Worm (Caenorhabditis elegans) whole organism, L4 larva: Measurements from ENCODE around the gene ctr-9.
A peak's percentile ranks its signal among the peaks of the same experiment; 100 is the strongest.

ENCODE experiments used
- F10B5.3 ChIP-seq: sonication (generic microtip); optimal IDR thresholded peaks from 2 replicates; lab custom pipeline; 2016; ENCODE audit warnings: mild to moderate bottlenecking, missing genetic modification characterization, missing compliant biosample characterization
- F26F4.8 ChIP-seq: fragments of 200-800 bp; sonication (Bioruptor generic); conservative IDR thresholded peaks from 2 replicates; pipeline ENCODE4 v1.3.6; 2022; ENCODE audit warnings: missing genetic modification characterization, missing compliant biosample characterization
- F37D6.2 ChIP-seq: sonication (generic microtip); optimal IDR thresholded peaks from 2 replicates; lab custom pipeline; 2016; ENCODE audit warnings: mild to moderate bottlenecking, missing genetic modification characterization, missing compliant biosample characterization
- F44E2.7 ChIP-seq: fragments of 200-800 bp; sonication (Bioruptor generic); IDR thresholded peaks from 2 replicates; pipeline ENCODE4 v2.1.2; 2022; ENCODE audit warnings: missing genetic modification characterization, missing compliant biosample characterization
- F49E8.2 ChIP-seq: sonication (generic microtip); optimal IDR thresholded peaks from 2 replicates; lab custom pipeline; 2016; ENCODE audit warnings: missing compliant biosample characterization, mild to moderate bottlenecking, missing genetic modification characterization, borderline replicate concordance
- T20F7.1 ChIP-seq: fragments of 200-800 bp; sonication (Bioruptor generic); optimal IDR thresholded peaks from 2 replicates; lab custom pipeline; 2018; ENCODE audit warnings: mild to moderate bottlenecking, missing genetic modification characterization, missing compliant biosample characterization
- T26A8.4 ChIP-seq: fragments of 200-800 bp; sonication (Bioruptor generic); IDR thresholded peaks from 2 replicates; pipeline ENCODE4 v1.3.6; 2022; ENCODE audit warnings: missing genetic modification characterization, missing compliant biosample characterization
- Y48G9A.11 ChIP-seq: fragments of 200-800 bp; sonication (Bioruptor generic); IDR thresholded peaks from 2 replicates; pipeline ENCODE4 v1.3.6; 2022; ENCODE audit warnings: missing genetic modification reagents, missing genetic modification characterization, missing compliant biosample characterization
- ama-1 ChIP-seq: fragments of 150-350 bp; optimal IDR thresholded peaks from 2 replicates; lab custom pipeline; 2014; ENCODE audit warnings: inconsistent platforms, mixed read lengths
- arid-1 ChIP-seq: fragments of 200-800 bp; sonication (Bioruptor generic); conservative IDR thresholded peaks from 2 replicates; pipeline ENCODE4 v1.3.6; 2022; ENCODE audit warnings: missing genetic modification reagents, missing genetic modification characterization, missing compliant biosample characterization
- ceh-20 ChIP-seq: fragments of 200-800 bp; sonication (Bioruptor generic); IDR thresholded peaks from 2 replicates; pipeline ENCODE4 v1.3.6; 2022; ENCODE audit warnings: missing genetic modification reagents, missing genetic modification characterization, missing compliant biosample characterization
- ceh-28 ChIP-seq: fragments of 150-350 bp; optimal IDR thresholded peaks from 2 replicates; lab custom pipeline; 2014; ENCODE audit warnings: missing biosample characterization, missing genetic modification reagents, missing genetic modification characterization
- ceh-32 ChIP-seq: sonication (generic microtip); optimal IDR thresholded peaks from 2 replicates; lab custom pipeline; 2016; ENCODE audit warnings: mild to moderate bottlenecking, missing genetic modification characterization, missing compliant biosample characterization; ENCODE audit not compliant: poor library complexity
- ceh-44 ChIP-seq: fragments of 200-800 bp; sonication (Bioruptor generic); IDR thresholded peaks from 2 replicates; pipeline ENCODE4 v1.3.6; 2022; ENCODE audit warnings: missing genetic modification reagents, missing genetic modification characterization, missing compliant biosample characterization
- cey-2 ChIP-seq: sonication (generic microtip); optimal IDR thresholded peaks from 3 replicates; lab custom pipeline; 2017; ENCODE audit warnings: missing genetic modification characterization, mild to moderate bottlenecking, missing compliant biosample characterization, antibody characterized with exemption, borderline replicate concordance; ENCODE audit not compliant: insufficient read depth
- ctbp-1 ChIP-seq: fragments of 200-800 bp; sonication (Bioruptor generic); IDR thresholded peaks from 2 replicates; pipeline ENCODE4 v1.3.6; 2022; ENCODE audit warnings: missing genetic modification reagents, missing genetic modification characterization, missing compliant biosample characterization
- daf-16 ChIP-seq, 3 experiments: sonication (generic microtip); optimal IDR thresholded peaks; 2 replicates each; lab custom pipeline; 2016 to 2017; ENCODE audit warnings: missing genetic modification characterization in 3 of 3, missing genetic modification reagents in 3 of 3, mild to moderate bottlenecking in 2 of 3, missing compliant biosample characterization in 2 of 3, missing biosample characterization in 1 of 3, moderate library complexity in 1 of 3
- dmd-6 ChIP-seq: fragments of 200-800 bp; sonication (Bioruptor generic); IDR thresholded peaks from 2 replicates; pipeline ENCODE4 v1.3.6; 2022; ENCODE audit warnings: missing genetic modification reagents, missing genetic modification characterization, missing compliant biosample characterization
- dmd-9 ChIP-seq: fragments of 200-800 bp; sonication (Bioruptor generic); IDR thresholded peaks from 2 replicates; pipeline ENCODE4 v1.3.6; 2022; ENCODE audit warnings: missing genetic modification reagents, missing genetic modification characterization, missing compliant biosample characterization
- dpl-1 ChIP-seq: fragments of 150-350 bp; optimal IDR thresholded peaks from 2 replicates; lab custom pipeline; 2014; ENCODE audit warnings: missing biosample characterization, missing genetic modification reagents, missing genetic modification characterization
- egl-43 ChIP-seq: fragments of 200-800 bp; sonication (Bioruptor generic); IDR thresholded peaks from 2 replicates; pipeline ENCODE4 v1.3.6; 2022; ENCODE audit warnings: missing genetic modification reagents, missing genetic modification characterization, missing compliant biosample characterization
- fkh-10 ChIP-seq: fragments of 150-350 bp; optimal IDR thresholded peaks from 2 replicates; lab custom pipeline; 2014; ENCODE audit warnings: missing biosample characterization, missing genetic modification reagents, missing genetic modification characterization
- gei-8 ChIP-seq: fragments of 200-800 bp; sonication (Bioruptor generic); optimal IDR thresholded peaks from 2 replicates; lab custom pipeline; 2018; ENCODE audit warnings: mild to moderate bottlenecking, missing genetic modification characterization, missing compliant biosample characterization
- hif-1 ChIP-seq, 2 experiments: sonication (generic microtip); optimal IDR thresholded peaks; 2 replicates each; lab custom pipeline; 2016 to 2017; ENCODE audit warnings: missing compliant biosample characterization in 2 of 2, missing genetic modification characterization in 2 of 2, missing genetic modification reagents in 2 of 2, missing genotype in 2 of 2, mild to moderate bottlenecking in 1 of 2
- hlh-11 ChIP-seq: fragments of 200-800 bp; sonication (Bioruptor generic); optimal IDR thresholded peaks from 2 replicates; lab custom pipeline; 2018; ENCODE audit warnings: mild to moderate bottlenecking, missing genetic modification characterization, missing compliant biosample characterization
- hmg-1.1 ChIP-seq: fragments of 200-800 bp; sonication (Bioruptor generic); IDR thresholded peaks from 2 replicates; pipeline ENCODE4 v1.3.6; 2022; ENCODE audit warnings: missing genetic modification reagents, missing genetic modification characterization, missing compliant biosample characterization
- lin-13 ChIP-seq: fragments of 150-350 bp; optimal IDR thresholded peaks from 2 replicates; lab custom pipeline; 2014; ENCODE audit warnings: missing biosample characterization, missing genetic modification reagents, missing genetic modification characterization
- lin-29 ChIP-seq: fragments of 200-800 bp; sonication (Bioruptor generic); IDR thresholded peaks from 2 replicates; pipeline ENCODE4 v1.3.6; 2022; ENCODE audit warnings: missing genetic modification reagents, missing genetic modification characterization, missing compliant biosample characterization
- lin-39 ChIP-seq: fragments of 150-350 bp; optimal IDR thresholded peaks from 2 replicates; lab custom pipeline; 2014; ENCODE audit warnings: missing biosample characterization, missing genetic modification reagents, missing genetic modification characterization
- lsy-2 ChIP-seq, 2 experiments: fragments of 150-350 bp in 1 of 2; sonication (generic microtip) in 1 of 2; optimal IDR thresholded peaks; 2 replicates each; lab custom pipeline; 2014 to 2017; ENCODE audit warnings: missing biosample characterization in 2 of 2, missing genetic modification characterization in 2 of 2
- mdt-29 ChIP-seq: fragments of 200-800 bp; sonication (Bioruptor generic); IDR thresholded peaks from 2 replicates; pipeline ENCODE4 v1.3.6; 2022; ENCODE audit warnings: missing genetic modification reagents, missing genetic modification characterization, missing compliant biosample characterization
- nhr-10 ChIP-seq: fragments of 150-350 bp; optimal IDR thresholded peaks from 2 replicates; lab custom pipeline; 2014; ENCODE audit warnings: missing biosample characterization, missing genetic modification characterization
- nhr-102 ChIP-seq: sonication (generic microtip); optimal IDR thresholded peaks from 2 replicates; lab custom pipeline; 2016; ENCODE audit warnings: mild to moderate bottlenecking, missing genetic modification characterization, moderate library complexity, missing compliant biosample characterization
- nhr-111 ChIP-seq: fragments of 200-800 bp; sonication (Bioruptor generic); optimal IDR thresholded peaks from 2 replicates; lab custom pipeline; 2018; ENCODE audit warnings: mild to moderate bottlenecking, missing genetic modification characterization, missing compliant biosample characterization
- nhr-48 ChIP-seq: sonication (generic microtip); optimal IDR thresholded peaks from 2 replicates; lab custom pipeline; 2016; ENCODE audit warnings: mild to moderate bottlenecking, missing genetic modification characterization, missing compliant biosample characterization
- nhr-6 ChIP-seq: fragments of 150-350 bp; optimal IDR thresholded peaks from 2 replicates; lab custom pipeline; 2014; ENCODE audit warnings: missing biosample characterization, missing genetic modification characterization
- nhr-76 ChIP-seq: fragments of 150-350 bp; optimal IDR thresholded peaks from 2 replicates; lab custom pipeline; 2014; ENCODE audit warnings: missing biosample characterization, missing genetic modification characterization
- pha-4 ChIP-seq, 2 experiments: fragments of 150-350 bp in 1 of 2; fragments of 200-800 bp in 1 of 2; sonication (Bioruptor generic) in 1 of 2; IDR thresholded peaks in 1 of 2; optimal IDR thresholded peaks in 1 of 2; 2 replicates each; pipeline versions ENCODE4 v1.3.6 to Lab custom; 2014 to 2022; ENCODE audit warnings: missing genetic modification characterization in 2 of 2, missing genetic modification reagents in 2 of 2, missing biosample characterization in 1 of 2, missing compliant biosample characterization in 1 of 2
- pqm-1 ChIP-seq: sonication (generic microtip); optimal IDR thresholded peaks from 2 replicates; lab custom pipeline; 2017; ENCODE audit warnings: missing biosample characterization, missing genetic modification characterization
- sdz-12 ChIP-seq: fragments of 200-800 bp; sonication (Bioruptor generic); optimal IDR thresholded peaks from 2 replicates; lab custom pipeline; 2018; ENCODE audit warnings: mild to moderate bottlenecking, missing genetic modification characterization, missing compliant biosample characterization
- snpc-1.2 ChIP-seq: fragments of 200-800 bp; sonication (Bioruptor generic); IDR thresholded peaks from 2 replicates; pipeline ENCODE4 v1.3.6; 2022; ENCODE audit warnings: missing genetic modification reagents, missing genetic modification characterization, missing compliant biosample characterization
- tag-97 ChIP-seq: fragments of 200-800 bp; sonication (Bioruptor generic); IDR thresholded peaks from 2 replicates; pipeline ENCODE4 v1.3.6; 2022; ENCODE audit warnings: missing genetic modification characterization, missing compliant biosample characterization
- unc-39 ChIP-seq: sonication (generic microtip); optimal IDR thresholded peaks from 2 replicates; lab custom pipeline; 2017; ENCODE audit warnings: missing biosample characterization, missing genetic modification characterization
- unc-62 ChIP-seq, 3 experiments: fragments of 150-350 bp in 1 of 3; sonication (generic microtip); optimal IDR thresholded peaks in 2 of 3; peaks in 1 of 3; 1 replicate in 1 of 3; 2 replicates in 2 of 3; lab custom pipeline; 2014 to 2017; ENCODE audit warnings: missing biosample characterization in 3 of 3, missing genetic modification characterization in 3 of 3, missing genetic modification reagents in 3 of 3, missing genotype in 1 of 3
- zfp-2 ChIP-seq: sonication (generic microtip); optimal IDR thresholded peaks from 2 replicates; lab custom pipeline; 2016; ENCODE audit warnings: mild to moderate bottlenecking, missing genetic modification characterization, missing compliant biosample characterization
- zip-11 ChIP-seq: fragments of 200-800 bp; sonication (Bioruptor generic); IDR thresholded peaks from 2 replicates; pipeline ENCODE4 v1.3.6; 2022; ENCODE audit warnings: missing genetic modification characterization, missing compliant biosample characterization
- zip-2 ChIP-seq: fragments of 150-350 bp; optimal IDR thresholded peaks from 2 replicates; lab custom pipeline; 2014; ENCODE audit warnings: missing biosample characterization, missing genetic modification characterization

ctr-9 gene

ce11 chrIII:9546016-9546659, 54.9 kb downstream of the ctr-9 start, which contains the start of gene unc-16 (continued):
- TF ChIP-seq unc-62 (GFP tag; optimal IDR thresholded peaks at IDR 0.05 in 1 of 2; lab: Kevin White, UChicago) (peak in 1 of 2 experiments; percentile 64), unc-62 (tag; optimal IDR thresholded peaks at IDR 0.05; lab: Kevin White, UChicago) (no peak), cey-2 (tag; lab: Kevin White, UChicago) (no peak), F49E8.2 (tag; lab: Kevin White, UChicago) (no peak), tag-97 (GFP tag; lab: Robert Waterston, UW) (no peak), snpc-1.2 (no peak), hif-1 (tag; optimal IDR thresholded peaks at IDR 0.05; lab: Kevin White, UChicago) (peak in 1 of 2 experiments; percentile 65), dpl-1 (peak; percentile 76), zfp-2 (tag; lab: Kevin White, UChicago) (peak; percentile 21), nhr-10 (no peak), pqm-1 (tag; lab: Kevin White, UChicago) (peak; percentile 30), egl-43 (GFP tag; lab: Robert Waterston, UW) (no peak; the same call in 1 of the 2 replicates), gei-8 (no peak), nhr-48 (tag; lab: Kevin White, UChicago) (peak; percentile 45), nhr-6 (tag; lab: Kevin White, UChicago) (peak; percentile 70), sdz-12 (GFP tag; lab: Kevin White, UChicago) (no peak), zip-11 (GFP tag; lab: Robert Waterston, UW) (no peak), daf-16 (GFP tag; optimal IDR thresholded peaks at IDR 0.05; lab: Kevin White, UChicago) (peak in 1 of 2 experiments; percentile 28), daf-16 (tag; optimal IDR thresholded peaks at IDR 0.05; lab: Kevin White, UChicago) (peak; percentile 79), dmd-9 (GFP tag; lab: Robert Waterston, UW) (0 out of 2 replicates have a peak, but pooled peaks have one; percentile 52), lin-29 (0 out of 2 replicates have a peak, but pooled peaks have one; percentile 19), F26F4.8 (no peak), ceh-44 (GFP tag; lab: Robert Waterston, UW) (peak; percentile 36; the same call in 1 of the 2 replicates), unc-39 (tag; lab: Kevin White, UChicago) (no peak), ama-1 (lab: Kevin White, UChicago) (peak; percentile 86), hlh-11 (tag; lab: Kevin White, UChicago) (peak; percentile 90), lin-39 (tag; lab: Kevin White, UChicago) (no peak), T26A8.4 (peak; percentile 80), nhr-102 (tag; lab: Kevin White, UChicago) (peak; percentile 51), nhr-111 (no peak), hmg-1.1 (GFP tag; lab: Robert Waterston, UW) (peak; percentile 93), lsy-2 (tag; optimal IDR thresholded peaks at IDR 0.05; lab: Kevin White, UChicago) (peak; percentile 98 to 99), F10B5.3 (tag; lab: Kevin White, UChicago) (peak; percentile 20), F44E2.7 (GFP tag; lab: Robert Waterston, UW) (no peak), fkh-10 (GFP tag; lab: Kevin White, UChicago) (peak; percentile 91), lin-13 (peak; percentile 59), T20F7.1 (peak; percentile 82), F37D6.2 (tag; lab: Kevin White, UChicago) (peak; percentile 77), ceh-28 (tag; lab: Kevin White, UChicago) (peak; percentile 61), ctbp-1 (GFP tag; lab: Robert Waterston, UW) (peak; percentile 68; the same call in 1 of the 2 replicates), nhr-76 (tag; lab: Kevin White, UChicago) (no peak), dmd-6 (GFP tag; lab: Robert Waterston, UW) (peak; percentile 71), ceh-20 (GFP tag; lab: Robert Waterston, UW) (peak; percentile 95; the same call in 1 of the 2 replicates), Y48G9A.11 (GFP tag; lab: Robert Waterston, UW) (no peak), mdt-29 (0 out of 2 replicates have a peak, but pooled peaks have one; percentile 54), ceh-32 (tag; lab: Kevin White, UChicago) (no peak), pha-4 (GFP tag; IDR thresholded peaks at IDR 0.05; lab: Robert Waterston, UW) (peak; percentile 59; the same call in 1 of the 2 replicates), pha-4 (tag; optimal IDR thresholded peaks at IDR 0.05; lab: Kevin White, UChicago) (peak; percentile 82), arid-1 (GFP tag; lab: Robert Waterston, UW) (peak; percentile 50; the same call in 1 of the 2 replicates), zip-2 (tag; lab: Kevin White, UChicago) (no peak)
